Fruit fly (Drosophila melanogaster) whole organism, embryonic: Measurements from ENCODE around the gene CG3078.

Experiments used
- Blimp-1 ChIP-seq: fragments of 200-800 bp; sonication (Bioruptor generic); optimal IDR thresholded peaks from 3 replicates; lab custom pipeline; 2018; ENCODE audit warnings: missing biosample characterization, missing genetic modification characterization, mild to moderate bottlenecking, moderate library complexity, missing genetic modification reagents
- CG12236 ChIP-seq: fragments of 200-800 bp; sonication (Bioruptor generic); optimal IDR thresholded peaks from 2 replicates; lab custom pipeline; 2016; ENCODE audit warnings: missing biosample characterization, missing genetic modification characterization
- CG12769 ChIP-seq: fragments of 200-800 bp; sonication (Bioruptor generic); optimal IDR thresholded peaks from 2 replicates; lab custom pipeline; 2019; ENCODE audit warnings: missing biosample characterization, mild to moderate bottlenecking, missing genetic modification characterization, moderate library complexity
- CG16815 ChIP-seq: fragments of 200-800 bp; sonication (Bioruptor generic); optimal IDR thresholded peaks from 3 replicates; lab custom pipeline; 2017; ENCODE audit warnings: missing biosample characterization, mild to moderate bottlenecking, missing genetic modification characterization
- CG17612 ChIP-seq: fragments of 200-800 bp; sonication (Bioruptor generic); IDR thresholded peaks from 2 replicates; pipeline ENCODE4 v1.3.6; 2022; ENCODE audit warnings: missing biosample characterization, missing genetic modification characterization
- CG2116 ChIP-seq: fragments of 200-800 bp; sonication (Bioruptor generic); optimal IDR thresholded peaks from 3 replicates; lab custom pipeline; 2018; ENCODE audit warnings: missing biosample characterization, mild to moderate bottlenecking, missing genetic modification characterization
- CG2199 ChIP-seq: fragments of 200-800 bp; sonication (Bioruptor generic); IDR thresholded peaks from 3 replicates; pipeline ENCODE4 v1.3.6; 2022; ENCODE audit warnings: missing biosample characterization, missing genetic modification characterization
- CG3281 ChIP-seq: fragments of 200-800 bp; sonication (Bioruptor generic); optimal IDR thresholded peaks from 3 replicates; lab custom pipeline; 2017; ENCODE audit warnings: missing biosample characterization, mild to moderate bottlenecking, missing genetic modification characterization
- CG3726 ChIP-seq: fragments of 200-800 bp; sonication (Bioruptor generic); IDR thresholded peaks from 3 replicates; pipeline ENCODE4, ENCODE4 v1.3.6; 2022; ENCODE audit warnings: missing biosample characterization, missing genetic modification characterization
- CG3838 ChIP-seq: fragments of 200-800 bp; sonication (Bioruptor generic); optimal IDR thresholded peaks from 3 replicates; lab custom pipeline; 2016; ENCODE audit warnings: missing biosample characterization, missing genetic modification characterization
- CG3847 ChIP-seq: fragments of 200-800 bp; sonication (Bioruptor generic); IDR thresholded peaks from 2 replicates; pipeline ENCODE4 v1.3.6; 2022; ENCODE audit warnings: missing biosample characterization, missing genetic modification characterization
- CG4328 ChIP-seq: fragments of 200-800 bp; sonication (Bioruptor generic); optimal IDR thresholded peaks from 3 replicates; lab custom pipeline; 2017; ENCODE audit warnings: missing biosample characterization, missing genetic modification reagents, missing genetic modification characterization
- CG6654 ChIP-seq: fragments of 200-800 bp; sonication (Bioruptor generic); optimal IDR thresholded peaks from 2 replicates; lab custom pipeline; 2017; ENCODE audit warnings: missing biosample characterization, mild to moderate bottlenecking, missing genetic modification characterization
- CG7963 ChIP-seq: fragments of 200-800 bp; sonication (Bioruptor generic); IDR thresholded peaks from 3 replicates; pipeline ENCODE4 v1.3.6; 2022; ENCODE audit warnings: missing biosample characterization, missing genetic modification characterization; ENCODE audit not compliant: partially characterized antibody
- CG9932 ChIP-seq: fragments of 200-800 bp; sonication (Bioruptor generic); IDR thresholded peaks from 2 replicates; pipeline ENCODE4 v1.3.6; 2022; ENCODE audit warnings: missing biosample characterization, missing genetic modification characterization
- Camta ChIP-seq: fragments of 200-800 bp; sonication (Bioruptor generic); optimal IDR thresholded peaks from 2 replicates; lab custom pipeline; 2016; ENCODE audit warnings: missing biosample characterization, missing genetic modification characterization
- H15 ChIP-seq: fragments of 200-800 bp; sonication (Bioruptor generic); IDR thresholded peaks from 3 replicates; pipeline ENCODE4 v1.3.6; 2022; ENCODE audit warnings: missing biosample characterization, missing genetic modification characterization
- Med ChIP-seq: fragments of 200-800 bp; sonication (Bioruptor generic); peaks from one replicate; lab custom pipeline; 2016; ENCODE audit warnings: missing biosample characterization, missing genetic modification characterization, mild to moderate bottlenecking, inconsistent platforms, moderate library complexity
- Nf-YB ChIP-seq: fragments of 200-800 bp; sonication (Bioruptor generic); optimal IDR thresholded peaks from 3 replicates; lab custom pipeline; 2019; ENCODE audit warnings: missing biosample characterization, mild to moderate bottlenecking, missing genetic modification characterization, moderate library complexity
- Ravus ChIP-seq: fragments of 200-800 bp; sonication (Bioruptor generic); IDR thresholded peaks from 2 replicates; pipeline ENCODE4 v1.3.6; 2022; ENCODE audit warnings: missing biosample characterization, missing genetic modification characterization
- Trl ChIP-seq, 3 experiments: fragments of >200 bp in 2 of 3; fragments of 200-800 bp in 1 of 3; sonication (Bioruptor generic) in 1 of 3; optimal IDR thresholded peaks; 2 replicates in 1 of 3; 3 replicates in 2 of 3; lab custom pipeline; 2016 to 2017; ENCODE audit warnings: missing biosample characterization in 1 of 3, missing genetic modification characterization in 1 of 3
- Xrp1 ChIP-seq: fragments of 200-800 bp; sonication (Bioruptor generic); IDR thresholded peaks from 2 replicates; pipeline ENCODE4 v1.3.6; 2022; ENCODE audit warnings: missing biosample characterization, missing genetic modification characterization
- ase ChIP-seq: fragments of 200-800 bp; sonication (Bioruptor generic); IDR thresholded peaks from 3 replicates; pipeline ENCODE4 v1.3.6; 2022; ENCODE audit warnings: missing biosample characterization, missing genetic modification characterization
- ash1 ChIP-seq: fragments of 200-800 bp; sonication (Bioruptor generic); optimal IDR thresholded peaks from 2 replicates; lab custom pipeline; 2018; ENCODE audit warnings: missing biosample characterization, mild to moderate bottlenecking, missing genetic modification characterization
- crol ChIP-seq: fragments of 200-800 bp; sonication (Bioruptor generic); IDR thresholded peaks from 2 replicates; pipeline ENCODE4 v1.3.6; 2022; ENCODE audit warnings: missing biosample characterization, missing genetic modification characterization
- dan ChIP-seq: fragments of 200-800 bp; sonication (Bioruptor generic); IDR thresholded peaks from 2 replicates; pipeline ENCODE4 v1.3.6; 2022; ENCODE audit warnings: missing biosample characterization, missing genetic modification characterization
- danr ChIP-seq: fragments of 200-800 bp; sonication (Bioruptor generic); IDR thresholded peaks from 2 replicates; pipeline ENCODE4 v1.3.6; 2022; ENCODE audit warnings: missing biosample characterization, missing genetic modification characterization
- eve ChIP-seq, 2 experiments: fragments of >200 bp; optimal IDR thresholded peaks; 2 replicates each; lab custom pipeline; 2017; ENCODE audit warnings: missing biosample characterization in 2 of 2, missing genetic modification characterization in 2 of 2
- gce ChIP-seq: fragments of 200-800 bp; sonication (Bioruptor generic); IDR thresholded peaks from 3 replicates; pipeline ENCODE4 v1.3.6; 2022; ENCODE audit warnings: missing biosample characterization, missing genetic modification characterization
- gro ChIP-seq: fragments of 200-800 bp; sonication (Bioruptor generic); optimal IDR thresholded peaks from 2 replicates; lab custom pipeline; 2016; ENCODE audit warnings: missing biosample characterization, missing genetic modification characterization
- gsb-n ChIP-seq: fragments of 200-800 bp; sonication (Bioruptor generic); optimal IDR thresholded peaks from 3 replicates; lab custom pipeline; 2018; ENCODE audit warnings: missing biosample characterization, mild to moderate bottlenecking, missing genetic modification characterization
- her ChIP-seq: fragments of 200-800 bp; sonication (Bioruptor generic); optimal IDR thresholded peaks from 2 replicates; lab custom pipeline; 2016; ENCODE audit warnings: missing biosample characterization, missing genetic modification characterization
- insv ChIP-seq, 2 experiments: fragments of 200-800 bp; sonication (Bioruptor generic); optimal IDR thresholded peaks; 3 replicates each; lab custom pipeline; 2016 to 2018; ENCODE audit warnings: missing biosample characterization in 2 of 2, missing genetic modification characterization in 2 of 2
- odd ChIP-seq: fragments of 200-800 bp; sonication (Bioruptor generic); optimal IDR thresholded peaks from 2 replicates; lab custom pipeline; 2017; ENCODE audit warnings: missing biosample characterization, mild to moderate bottlenecking, missing genetic modification characterization
- otp ChIP-seq: fragments of 200-800 bp; sonication (Bioruptor generic); IDR thresholded peaks from 3 replicates; pipeline ENCODE4, ENCODE4 v1.3.6; 2022; ENCODE audit warnings: missing biosample characterization, missing genetic modification characterization
- pfk ChIP-seq: fragments of 200-800 bp; sonication (Bioruptor generic); optimal IDR thresholded peaks from 2 replicates; lab custom pipeline; 2018; ENCODE audit warnings: missing biosample characterization, mild to moderate bottlenecking, missing genetic modification characterization, moderate library complexity
- pros ChIP-seq: fragments of 200-800 bp; sonication (Bioruptor generic); optimal IDR thresholded peaks from 3 replicates; lab custom pipeline; 2019; ENCODE audit warnings: missing biosample characterization, mild to moderate bottlenecking, missing genetic modification characterization, moderate library complexity
- sd ChIP-seq: fragments of 200-800 bp; sonication (Bioruptor generic); optimal IDR thresholded peaks from 3 replicates; lab custom pipeline; 2018; ENCODE audit warnings: missing biosample characterization, mild to moderate bottlenecking, missing genetic modification characterization, moderate library complexity
- sug ChIP-seq: fragments of 200-800 bp; optimal IDR thresholded peaks from 2 replicates; lab custom pipeline; 2019; ENCODE audit warnings: missing biosample characterization, mild to moderate bottlenecking, missing genetic modification characterization, moderate library complexity
- toy ChIP-seq: fragments of 200-800 bp; sonication (Bioruptor generic); IDR thresholded peaks from 2 replicates; pipeline ENCODE4 v1.3.6; 2022; ENCODE audit warnings: missing biosample characterization, missing genetic modification characterization
- usp ChIP-seq: fragments of >200 bp; optimal IDR thresholded peaks from 2 replicates; lab custom pipeline; 2017; ENCODE audit warnings: missing biosample characterization, missing genetic modification characterization
- vvl ChIP-seq: fragments of 200-800 bp; sonication (Bioruptor generic); IDR thresholded peaks from 2 replicates; pipeline ENCODE4 v1.3.6; 2022; ENCODE audit warnings: missing biosample characterization, missing genetic modification characterization

CG3078 gene

dm6 chrX:2305842-2306300, 46.2 kb upstream of the CG3078 start (continued):
- TF ChIP-seq CG12236 (no peak), pros (GFP tag; lab: Kevin White, UChicago) (peak; percentile 94), sug (tag; lab: Kevin White, UChicago) (peak; percentile 71), CG2116 (GFP tag; lab: Kevin White, UChicago) (no peak), danr (GFP tag; lab: Robert Waterston, UW) (no peak), gce (GFP tag; lab: Robert Waterston, UW) (no peak), ash1 (GFP tag; lab: Kevin White, UChicago) (no peak), CG4328 (GFP tag; lab: Kevin White, UChicago) (no peak), pfk (peak; percentile 22), CG9932 (GFP tag; lab: Robert Waterston, UW) (no peak), dan (GFP tag; lab: Robert Waterston, UW) (no peak), ase (GFP tag; lab: Robert Waterston, UW) (no peak), Ravus (GFP tag; lab: Robert Waterston, UW) (no peak), CG6654 (GFP tag; lab: Kevin White, UChicago) (no peak), usp (GFP tag; lab: Kevin White, UChicago) (no peak), CG3726 (GFP tag; lab: Robert Waterston, UW) (no peak), CG17612 (GFP tag; lab: Robert Waterston, UW) (no peak), H15 (no peak), vvl (GFP tag; lab: Robert Waterston, UW) (peak; percentile 10; the same call in 1 of the 2 replicates), insv (GFP tag; optimal IDR thresholded peaks at IDR 0.05; lab: Kevin White, UChicago) (no peak), gro (GFP tag; lab: Kevin White, UChicago) (peak; percentile 35), CG7963 (no peak), Camta (GFP tag; lab: Kevin White, UChicago) (no peak), CG3838 (no peak), toy (GFP tag; lab: Robert Waterston, UW) (no peak), CG12769 (tag; lab: Kevin White, UChicago) (no peak), odd (GFP tag; lab: Kevin White, UChicago) (no peak), Trl (optimal IDR thresholded peaks at IDR 0.05; lab: Kevin White, UChicago) (peak; percentile 91 to 96), Trl (GFP tag; optimal IDR thresholded peaks at IDR 0.05; lab: Kevin White, UChicago) (no peak), CG3847 (GFP tag; lab: Robert Waterston, UW) (no peak), gsb-n (tag; lab: Kevin White, UChicago) (no peak)

dm6 chrX:2305281-2305680, 45.6 kb upstream of the CG3078 start:
- TF ChIP-seq CG3281 (GFP tag; lab: Kevin White, UChicago) (peak; percentile 18), her (no peak), crol (peak; percentile 84), sd (peak; percentile 78), CG2199 (GFP tag; lab: Robert Waterston, UW) (0 out of 3 replicates have a peak, but pooled peaks have one; percentile 30), Blimp-1 (peak; percentile 56), eve (GFP tag; optimal IDR thresholded peaks at IDR 0.05; lab: Kevin White, UChicago) (peak in 1 of 2 experiments; percentile 2), Nf-YB (GFP tag; lab: Kevin White, UChicago) (no peak), CG16815 (no peak), Xrp1 (GFP tag; lab: Robert Waterston, UW) (0 out of 2 replicates have a peak, but pooled peaks have one; percentile 5), Med (no peak), otp (GFP tag; lab: Robert Waterston, UW) (peak; percentile 62; the same call in 1 of the 3 replicates)
